Worm (Caenorhabditis elegans): ENCODE results near the gene kbp-3.

- TF ChIP-seq nhr-237 (tag; optimal IDR thresholded peaks at IDR 0.05) = no peak
- no peak for TF ChIP-seq sptf-1 (tag; optimal IDR thresholded peaks at IDR 0.05)
- TF ChIP-seq elt-1 (tag; optimal IDR thresholded peaks at IDR 0.05; ENCODE audit: borderline replicate concordance, insufficient read depth) = no peak
- TF ChIP-seq nhr-12 (tag; optimal IDR thresholded peaks at IDR 0.05) = no peak
- TF ChIP-seq pha-4 (tag; optimal IDR thresholded peaks at IDR 0.05) = no peak
- TF ChIP-seq elt-3 (tag; optimal IDR thresholded peaks at IDR 0.05) = no peak
- no peak for TF ChIP-seq ztf-11 (tag; optimal IDR thresholded peaks at IDR 0.05)
- no peak for TF ChIP-seq nhr-28 (tag; optimal IDR thresholded peaks at IDR 0.05)
- no peak for TF ChIP-seq lsy-2 (tag; optimal IDR thresholded peaks at IDR 0.05)
- no peak for TF ChIP-seq blmp-1 (tag; optimal IDR thresholded peaks at IDR 0.05)
- TF ChIP-seq flh-1 (GFP tag; optimal IDR thresholded peaks at IDR 0.05) = no peak
Measured at ce11 chrII:14416988-14417387, 27.1 kb upstream of the kbp-3 start.
